Worm (Caenorhabditis elegans) whole organism, late embryonic: ENCODE results near the gene nhr-221.
"Not testable (repeated sequence)": the region's sequence is repeated elsewhere in the genome, so short reads cannot be mapped to it uniquely, and the experiment has no call there.

Experiments
- C08G9.2 ChIP-seq: sonication (generic microtip); optimal IDR thresholded peaks from 2 replicates; lab custom pipeline; 2016; ENCODE audit warnings: mild to moderate bottlenecking, missing genetic modification characterization, moderate library complexity, missing compliant biosample characterization
- C38D4.7 ChIP-seq: fragments of 200-800 bp; sonication (Bioruptor generic); optimal IDR thresholded peaks from 2 replicates; lab custom pipeline; 2018; ENCODE audit warnings: mild to moderate bottlenecking, missing genetic modification characterization, moderate library complexity, missing compliant biosample characterization
- T23F11.4 ChIP-seq: fragments of 200-800 bp; sonication (Bioruptor generic); optimal IDR thresholded peaks from 2 replicates; lab custom pipeline; 2018; ENCODE audit warnings: mild to moderate bottlenecking, missing genetic modification characterization, missing compliant biosample characterization
- Y22D7AL.16 ChIP-seq: sonication (generic microtip); optimal IDR thresholded peaks from 2 replicates; lab custom pipeline; 2016; ENCODE audit warnings: missing genetic modification characterization, missing compliant biosample characterization
- ahr-1 ChIP-seq: sonication (generic microtip); optimal IDR thresholded peaks from 2 replicates; lab custom pipeline; 2016; ENCODE audit warnings: missing genetic modification characterization, missing compliant biosample characterization
- ceh-18 ChIP-seq: sonication (generic microtip); optimal IDR thresholded peaks from 2 replicates; lab custom pipeline; 2016; ENCODE audit warnings: missing genetic modification characterization, missing compliant biosample characterization
- ceh-19 ChIP-seq: fragments of 200-800 bp; sonication (Bioruptor generic); optimal IDR thresholded peaks from 2 replicates; lab custom pipeline; 2018; ENCODE audit warnings: mild to moderate bottlenecking, missing genetic modification characterization, missing compliant biosample characterization
- ceh-22 ChIP-seq: sonication (generic microtip); optimal IDR thresholded peaks from 2 replicates; lab custom pipeline; 2017; ENCODE audit warnings: missing biosample characterization, missing genetic modification characterization
- ceh-30 ChIP-seq: fragments of 150-350 bp; optimal IDR thresholded peaks from 2 replicates; lab custom pipeline; 2014; ENCODE audit warnings: missing biosample characterization, missing genetic modification characterization
- ceh-31 ChIP-seq: sonication (generic microtip); optimal IDR thresholded peaks from 2 replicates; lab custom pipeline; 2016; ENCODE audit warnings: missing genetic modification characterization, missing compliant biosample characterization
- dmd-4 ChIP-seq: sonication (generic microtip); optimal IDR thresholded peaks from 2 replicates; lab custom pipeline; 2016; ENCODE audit warnings: borderline replicate concordance, missing genetic modification characterization, missing compliant biosample characterization
- elt-4 ChIP-seq: sonication (generic microtip); optimal IDR thresholded peaks from 2 replicates; lab custom pipeline; 2016; ENCODE audit warnings: missing genetic modification characterization, missing compliant biosample characterization
- ets-4 ChIP-seq: sonication (generic microtip); optimal IDR thresholded peaks from 2 replicates; lab custom pipeline; 2016; ENCODE audit warnings: missing genetic modification characterization, missing compliant biosample characterization
- fax-1 ChIP-seq: sonication (generic microtip); optimal IDR thresholded peaks from 2 replicates; lab custom pipeline; 2016; ENCODE audit warnings: missing genotype, missing genetic modification characterization, missing compliant biosample characterization
- fkh-10 ChIP-seq: fragments of 150-350 bp; optimal IDR thresholded peaks from 2 replicates; lab custom pipeline; 2014; ENCODE audit warnings: missing biosample characterization, missing genetic modification reagents, missing genetic modification characterization
- fkh-6 ChIP-seq: sonication (generic microtip); optimal IDR thresholded peaks from 2 replicates; lab custom pipeline; 2016; ENCODE audit warnings: missing genetic modification characterization, missing compliant biosample characterization
- gmeb-2 ChIP-seq: sonication (generic microtip); optimal IDR thresholded peaks from 2 replicates; lab custom pipeline; 2016; ENCODE audit warnings: missing genetic modification characterization, inconsistent platforms, missing compliant biosample characterization
- hlh-13 ChIP-seq: fragments of 200-800 bp; sonication (Bioruptor generic); optimal IDR thresholded peaks from 2 replicates; lab custom pipeline; 2018; ENCODE audit warnings: mild to moderate bottlenecking, missing genetic modification characterization, missing compliant biosample characterization
- lin-11 ChIP-seq: fragments of 200-800 bp; sonication (Bioruptor generic); optimal IDR thresholded peaks from 2 replicates; lab custom pipeline; 2018; ENCODE audit warnings: mild to moderate bottlenecking, missing genetic modification characterization, missing compliant biosample characterization
- pat-9 ChIP-seq: fragments of 200-800 bp; sonication (Bioruptor generic); optimal IDR thresholded peaks from 2 replicates; lab custom pipeline; 2018; ENCODE audit warnings: mild to moderate bottlenecking, missing genetic modification characterization, moderate library complexity, missing compliant biosample characterization
- pha-4 ChIP-seq: fragments of 150-350 bp; optimal IDR thresholded peaks from 2 replicates; lab custom pipeline; 2018; ENCODE audit warnings: missing biosample characterization, missing genetic modification reagents, missing genetic modification characterization
- pros-1 ChIP-seq: fragments of 150-350 bp; optimal IDR thresholded peaks from 2 replicates; lab custom pipeline; 2014; ENCODE audit warnings: missing biosample characterization, missing genetic modification reagents, missing genetic modification characterization
- ref-2 ChIP-seq: sonication (generic microtip); optimal IDR thresholded peaks from 2 replicates; lab custom pipeline; 2016; ENCODE audit warnings: missing genetic modification characterization, missing compliant biosample characterization
- sdc-2 ChIP-seq: sonication (generic microtip); optimal IDR thresholded peaks from 2 replicates; lab custom pipeline; 2016; ENCODE audit warnings: missing genotype, missing genetic modification characterization, missing compliant biosample characterization
- sox-2 ChIP-seq: fragments of 200-800 bp; sonication (Bioruptor generic); IDR thresholded peaks from 2 replicates; pipeline ENCODE4 v1.3.6; 2022; ENCODE audit warnings: missing genetic modification reagents, missing genetic modification characterization, missing compliant biosample characterization
- sox-4 ChIP-seq: sonication (generic microtip); optimal IDR thresholded peaks from 2 replicates; lab custom pipeline; 2017; ENCODE audit warnings: mild to moderate bottlenecking, missing genetic modification characterization, inconsistent platforms, missing compliant biosample characterization
- tbx-7 ChIP-seq: sonication (generic microtip); optimal IDR thresholded peaks from 2 replicates; lab custom pipeline; 2016; ENCODE audit warnings: missing genotype, missing genetic modification characterization, missing compliant biosample characterization
- unc-42 ChIP-seq: sonication (generic microtip); optimal IDR thresholded peaks from 2 replicates; lab custom pipeline; 2016; ENCODE audit warnings: missing genotype, missing genetic modification characterization, missing compliant biosample characterization
- unc-86 ChIP-seq: sonication (generic microtip); optimal IDR thresholded peaks from 2 replicates; lab custom pipeline; 2016; ENCODE audit warnings: missing genetic modification characterization, missing compliant biosample characterization
- ztf-16 ChIP-seq: sonication (generic microtip); optimal IDR thresholded peaks from 2 replicates; lab custom pipeline; 2017; ENCODE audit warnings: missing genetic modification characterization, missing compliant biosample characterization

The nhr-221 gene

DNA sequence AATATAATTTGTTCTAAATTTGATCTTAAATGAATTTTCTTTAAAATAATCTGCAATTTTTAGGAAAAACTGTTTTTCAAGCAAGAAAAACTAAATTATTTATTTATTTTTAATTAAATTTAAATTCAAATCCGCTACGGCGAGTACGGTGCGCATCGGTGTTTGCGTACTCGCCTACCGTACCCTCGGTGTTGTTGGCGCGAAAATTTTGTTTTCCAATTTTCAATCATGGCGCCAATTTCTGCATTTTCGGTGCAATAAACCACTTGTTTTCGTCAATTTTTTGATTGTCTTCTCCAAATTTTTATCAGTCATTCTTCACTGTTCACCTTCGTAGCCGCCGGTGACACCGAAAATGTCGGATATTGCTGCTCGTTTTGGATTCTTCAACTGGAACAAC lies 43.7 kb upstream of the nhr-221 start, which contains the start of gene pygl-1:
Gene pygl-1, plus strand, starts transcription at position 211 of the 400 bp plus-strand sequence.
- TF ChIP-seq fax-1 (tag; lab: Kevin White, UChicago) (no peak), unc-42 (tag; lab: Kevin White, UChicago) (no peak), ztf-16 (no peak), T23F11.4 (GFP tag; lab: Kevin White, UChicago) (no peak), unc-86 (tag; lab: Kevin White, UChicago) (no peak), C08G9.2 (tag; lab: Kevin White, UChicago) (no peak), gmeb-2 (tag; lab: Kevin White, UChicago) (no peak)

DNA sequence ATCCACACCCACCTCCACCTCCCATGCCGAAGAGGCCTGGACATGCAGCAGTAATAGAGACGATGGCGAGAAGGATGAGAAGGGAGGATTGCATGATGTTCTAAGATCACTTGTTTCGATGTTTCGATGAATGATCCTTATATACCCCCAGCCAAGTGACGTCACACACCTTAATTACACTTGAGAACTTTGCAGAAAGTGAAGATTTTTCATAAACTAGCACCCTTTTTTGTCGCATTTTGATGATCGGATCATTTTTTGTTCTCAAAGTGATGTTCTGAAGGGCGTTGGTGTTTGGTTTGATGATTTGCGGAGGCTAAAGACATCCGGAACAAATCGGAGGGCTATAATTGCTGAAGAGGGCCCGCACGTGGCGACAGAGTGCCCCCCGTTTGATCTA lies 40.6 kb upstream of the nhr-221 start, which contains the start of gene grl-27:
Gene grl-27, minus strand, starts transcription at position 101 of the 400 bp plus-strand sequence.
- TF ChIP-seq ceh-30 (tag; lab: Kevin White, UChicago) (no peak), pat-9 (no peak)

DNA sequence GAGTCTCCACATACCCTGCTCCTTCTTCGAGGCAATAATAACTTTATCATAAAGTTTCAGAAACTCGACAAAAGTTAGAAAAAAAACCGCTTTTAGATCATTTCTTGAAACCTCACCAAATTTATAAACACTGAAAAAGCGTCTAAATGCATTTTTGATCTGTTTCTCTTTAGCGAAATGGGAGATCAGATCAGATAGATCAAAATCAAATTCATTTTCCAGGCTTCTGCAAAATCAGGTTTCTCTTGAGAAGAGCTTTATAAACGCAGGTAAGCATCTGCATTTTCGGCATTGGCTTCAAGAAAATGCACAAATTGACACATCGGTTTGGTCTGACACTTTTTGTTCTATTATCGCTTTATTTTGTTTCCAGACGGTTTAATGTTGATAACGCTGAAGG lies 37.2 kb upstream of the nhr-221 start, which contains the start of gene F40C5.1:
Gene F40C5.1, plus strand, starts transcription at position 301 of the 400 bp plus-strand sequence.
- not testable (repeated sequence) for TF ChIP-seq ceh-19 (GFP tag; lab: Kevin White, UChicago); ahr-1 (tag; lab: Kevin White, UChicago); ceh-31 (tag; lab: Kevin White, UChicago)

DNA sequence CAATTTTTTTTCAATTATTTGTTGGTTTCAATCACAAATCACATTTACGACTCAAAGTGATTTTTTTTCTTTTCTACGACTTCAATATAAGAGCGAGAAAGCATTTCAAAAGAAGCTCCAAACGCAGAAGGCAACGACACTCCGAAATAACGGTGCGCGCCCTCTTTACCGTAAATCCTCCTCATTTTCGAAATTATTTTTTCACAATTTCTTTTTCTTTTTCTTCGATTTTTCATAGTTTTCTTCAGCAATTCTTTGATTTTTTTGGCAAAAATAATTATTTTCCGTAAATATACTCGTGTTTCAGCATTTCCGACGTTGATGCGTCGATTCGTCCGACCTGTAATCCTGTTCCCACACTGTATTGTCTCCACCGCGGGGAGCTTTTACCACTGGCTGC lies 35.5 kb upstream of the nhr-221 start, which contains the start of gene F40C5.2:
Gene F40C5.2, plus strand, starts transcription at position 301 of the 400 bp plus-strand sequence.
- TF ChIP-seq dmd-4 (tag; lab: Kevin White, UChicago); elt-4 (tag; lab: Kevin White, UChicago); ceh-19 (GFP tag; lab: Kevin White, UChicago): not testable (repeated sequence)
- TF ChIP-seq, all 69 proteins: peak for 0; not testable (repeated sequence) for 69

DNA sequence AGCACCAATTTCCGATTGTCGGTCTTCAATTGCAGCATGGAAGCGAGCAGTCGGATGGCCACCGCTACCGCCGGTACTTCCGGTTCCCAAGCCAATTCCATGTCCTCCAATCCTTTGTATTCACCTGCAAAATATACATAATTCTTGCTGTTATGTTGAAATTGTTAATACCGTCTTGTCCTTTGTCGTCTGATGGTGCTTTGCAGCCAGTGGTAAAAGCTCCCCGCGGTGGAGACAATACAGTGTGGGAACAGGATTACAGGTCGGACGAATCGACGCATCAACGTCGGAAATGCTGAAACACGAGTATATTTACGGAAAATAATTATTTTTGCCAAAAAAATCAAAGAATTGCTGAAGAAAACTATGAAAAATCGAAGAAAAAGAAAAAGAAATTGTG lies 29.2 kb upstream of the nhr-221 start, which contains the start of gene T24A6.17:
Gene T24A6.17, minus strand, starts transcription at position 101 of the 400 bp plus-strand sequence.
- not testable (repeated sequence) for TF ChIP-seq pat-9; fkh-10; ceh-19 (GFP tag; lab: Kevin White, UChicago)

DNA sequence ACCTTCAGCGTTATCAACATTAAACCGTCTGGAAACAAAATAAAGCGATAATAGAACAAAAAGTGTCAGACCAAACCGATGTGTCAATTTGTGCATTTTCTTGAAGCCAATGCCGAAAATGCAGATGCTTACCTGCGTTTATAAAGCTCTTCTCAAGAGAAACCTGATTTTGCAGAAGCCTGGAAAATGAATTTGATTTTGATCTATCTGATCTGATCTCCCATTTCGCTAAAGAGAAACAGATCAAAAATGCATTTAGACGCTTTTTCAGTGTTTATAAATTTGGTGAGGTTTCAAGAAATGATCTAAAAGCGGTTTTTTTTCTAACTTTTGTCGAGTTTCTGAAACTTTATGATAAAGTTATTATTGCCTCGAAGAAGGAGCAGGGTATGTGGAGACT lies 27.7 kb upstream of the nhr-221 start, which contains the start of gene T24A6.16:
Gene T24A6.16, minus strand, starts transcription at position 101 of the 400 bp plus-strand sequence.
- TF ChIP-seq pros-1; fkh-6 (tag; lab: Kevin White, UChicago); dmd-4 (tag; lab: Kevin White, UChicago): not testable (repeated sequence)

DNA sequence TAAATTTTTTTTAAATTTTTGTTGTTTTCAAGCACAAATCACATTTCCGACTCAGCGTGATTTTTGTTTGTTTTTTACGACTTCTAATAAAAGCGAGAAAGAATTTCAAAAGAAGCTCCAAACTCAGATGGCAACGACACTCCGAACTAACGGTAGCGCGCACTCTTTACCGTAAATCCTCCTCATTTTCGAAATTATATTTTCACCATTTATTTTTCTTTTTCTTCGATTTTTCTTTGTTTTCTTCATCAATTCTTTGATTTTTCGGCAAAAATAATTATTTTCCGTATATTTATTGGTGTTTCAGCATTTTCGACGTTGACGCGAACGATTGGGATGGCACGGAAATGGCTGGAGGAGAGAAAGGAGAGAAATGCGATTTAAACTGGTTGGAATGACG lies 23.6 kb upstream of the nhr-221 start, which contains the start of gene T24A6.1:
Gene T24A6.1, plus strand, starts transcription at position 301 of the 400 bp plus-strand sequence.
- TF ChIP-seq sox-2; ceh-30 (tag; lab: Kevin White, UChicago); ets-4 (tag; lab: Kevin White, UChicago): not testable (repeated sequence)

DNA sequence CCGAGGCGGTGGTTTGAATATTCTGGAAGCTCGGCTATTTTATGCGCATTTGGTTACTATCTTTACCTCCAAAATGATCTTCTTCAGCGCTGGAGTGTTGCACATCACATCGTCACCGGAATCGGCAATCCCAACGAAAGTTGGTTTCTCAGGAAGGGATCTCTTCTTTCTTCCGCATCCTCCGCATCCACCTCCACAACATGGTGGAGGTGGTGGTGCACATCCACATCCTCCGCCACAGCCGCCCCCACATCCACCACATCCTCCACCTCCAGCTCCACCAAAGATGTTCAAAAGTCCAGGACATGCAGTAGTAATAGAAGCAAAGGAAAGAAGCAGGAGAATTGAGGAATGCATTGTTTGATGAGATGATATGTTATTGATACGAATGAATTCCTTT lies 22.3 kb upstream of the nhr-221 start, which contains the start of gene grl-31:
Gene grl-31, minus strand, starts transcription at position 357 of the 400 bp plus-strand sequence.
- TF ChIP-seq hlh-13 (GFP tag; lab: Kevin White, UChicago) (no peak), tbx-7 (no peak), Y22D7AL.16 (no peak), C38D4.7 (no peak), C08G9.2 (tag; lab: Kevin White, UChicago) (no peak), pha-4 (tag; lab: Kevin White, UChicago) (no peak), ztf-16 (no peak), ceh-22 (tag; lab: Kevin White, UChicago) (no peak), sox-2 (no peak), ref-2 (tag; lab: Kevin White, UChicago) (no peak), ceh-18 (tag; lab: Kevin White, UChicago) (no peak), fax-1 (tag; lab: Kevin White, UChicago) (no peak), sdc-2 (tag; lab: Kevin White, UChicago) (no peak), lin-11 (no peak), sox-4 (tag; lab: Kevin White, UChicago) (no peak), ceh-31 (tag; lab: Kevin White, UChicago) (no peak), ets-4 (tag; lab: Kevin White, UChicago) (no peak)
